Worm (Caenorhabditis elegans): ENCODE data around the gene cwf-19L2.

Gene cwf-19L2

ce11 chrIII:7339138-7339537 is 45.7 kb downstream of the cwf-19L2 start:
- TF ChIP-seq scrt-1 (GFP tag; IDR thresholded peaks at IDR 0.05) (no peak), hmg-4 (GFP tag; optimal IDR thresholded peaks at IDR 0.05) (no peak), pes-1 (GFP tag; IDR thresholded peaks at IDR 0.05) (no peak)

DNA sequence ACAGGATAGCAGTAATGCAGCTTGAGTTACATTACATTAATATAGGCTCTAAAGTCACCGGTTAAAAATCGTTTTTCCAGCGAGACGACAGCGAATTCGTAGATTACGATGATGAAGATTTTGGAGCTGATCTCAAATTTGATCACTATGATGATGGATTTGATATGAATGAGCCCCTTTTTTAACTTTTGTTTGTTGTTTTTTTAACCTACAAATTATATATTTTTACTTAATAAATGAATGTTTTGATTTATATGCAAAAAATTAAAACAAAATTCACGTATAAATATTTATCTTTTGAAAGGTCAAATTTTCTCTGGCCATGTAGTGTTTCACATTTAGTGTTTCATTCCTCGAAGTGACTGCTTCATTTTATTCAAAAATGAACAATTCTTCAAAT is 50.0 kb downstream of the cwf-19L2 start, which contains the start of gene F08F8.6:
TSS of gene F08F8.6 (plus strand) at position 301 of the 400 bp plus-strand sequence.
- TF ChIP-seq ceh-36 (tag; optimal IDR thresholded peaks at IDR 0.05) (no peak), ceh-13 (GFP tag; optimal IDR thresholded peaks at IDR 0.05) (no peak), scrt-1 (GFP tag; IDR thresholded peaks at IDR 0.05) (no peak), hmg-4 (GFP tag; optimal IDR thresholded peaks at IDR 0.05) (no peak), F13C5.2 (tag; optimal IDR thresholded peaks at IDR 0.05) (no peak), ets-7 (tag; optimal IDR thresholded peaks at IDR 0.05) (no peak), tbx-37 (GFP tag; conservative IDR thresholded peaks at IDR 0.05) (no peak), hnd-1 (tag; optimal IDR thresholded peaks at IDR 0.05) (no peak), tra-4 (tag; optimal IDR thresholded peaks at IDR 0.05) (no peak)

DNA sequence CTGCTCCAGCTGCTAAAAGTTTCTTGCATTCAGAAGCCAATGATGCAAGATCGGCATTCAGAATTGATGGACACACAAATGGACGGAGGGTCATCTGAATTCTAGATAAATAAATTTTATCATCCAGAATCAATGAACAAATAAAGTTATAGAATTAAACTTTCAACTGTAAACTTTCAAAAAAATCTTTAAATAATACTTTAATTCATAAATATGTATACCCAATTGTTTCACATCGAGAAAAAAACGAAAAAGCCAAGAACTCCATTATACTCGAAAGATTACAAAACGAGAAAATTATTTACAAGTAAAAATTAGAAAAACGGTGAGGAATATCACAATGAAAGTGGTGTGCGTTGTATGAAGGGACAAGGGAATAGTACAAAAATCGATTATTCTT is 53.6 kb downstream of the cwf-19L2 start, which contains the start of gene F08F8.7:
TSS of gene F08F8.7 (minus strand) at position 101 of the 400 bp plus-strand sequence.
- TF ChIP-seq tra-4 (tag; optimal IDR thresholded peaks at IDR 0.05) (no peak), ets-7 (tag; optimal IDR thresholded peaks at IDR 0.05) (no peak), tbx-37 (GFP tag; conservative IDR thresholded peaks at IDR 0.05) (no peak), B0310.2 (tag; optimal IDR thresholded peaks at IDR 0.05) (no peak), pes-1 (GFP tag; IDR thresholded peaks at IDR 0.05) (no peak), hnd-1 (tag; optimal IDR thresholded peaks at IDR 0.05) (no peak), scrt-1 (GFP tag; IDR thresholded peaks at IDR 0.05) (no peak), tbx-11 (GFP tag; IDR thresholded peaks at IDR 0.05) (no peak), hmbx-1 (tag; optimal IDR thresholded peaks at IDR 0.05) (no peak)

- no peak for TF ChIP-seq F13C5.2 (tag; optimal IDR thresholded peaks at IDR 0.05)
- TF ChIP-seq tbx-37 (GFP tag; conservative IDR thresholded peaks at IDR 0.05): no peak
- no peak for TF ChIP-seq aly-1 (tag; optimal IDR thresholded peaks at IDR 0.05)
- no peak for TF ChIP-seq tbx-11 (GFP tag; IDR thresholded peaks at IDR 0.05)
- TF ChIP-seq hmg-4 (GFP tag; optimal IDR thresholded peaks at IDR 0.05): no peak
- no peak for TF ChIP-seq ets-7 (tag; optimal IDR thresholded peaks at IDR 0.05)
- TF ChIP-seq sea-1 (GFP tag; conservative IDR thresholded peaks at IDR 0.05): no peak
- no peak for TF ChIP-seq flt-1 (GFP tag; IDR thresholded peaks at IDR 0.05)
- TF ChIP-seq B0310.2 (tag; optimal IDR thresholded peaks at IDR 0.05): no peak
- no peak for TF ChIP-seq hnd-1 (tag; optimal IDR thresholded peaks at IDR 0.05)
- TF ChIP-seq ceh-13 (GFP tag; optimal IDR thresholded peaks at IDR 0.05): no peak
- no peak for TF ChIP-seq tra-4 (tag; optimal IDR thresholded peaks at IDR 0.05)
- TF ChIP-seq scrt-1 (GFP tag; IDR thresholded peaks at IDR 0.05): no peak
- TF ChIP-seq ceh-36 (tag; optimal IDR thresholded peaks at IDR 0.05): no peak
- TF ChIP-seq pes-1 (GFP tag; IDR thresholded peaks at IDR 0.05): no peak
- no peak for TF ChIP-seq ama-1 (optimal IDR thresholded peaks at IDR 0.05)
These were observed 55.6 kb downstream of the cwf-19L2 start, which contains the start of gene gos-28 for ce11 chrIII:7349075-7349474. gos-28 (minus strand) TSS chrIII:7349175.

DNA sequence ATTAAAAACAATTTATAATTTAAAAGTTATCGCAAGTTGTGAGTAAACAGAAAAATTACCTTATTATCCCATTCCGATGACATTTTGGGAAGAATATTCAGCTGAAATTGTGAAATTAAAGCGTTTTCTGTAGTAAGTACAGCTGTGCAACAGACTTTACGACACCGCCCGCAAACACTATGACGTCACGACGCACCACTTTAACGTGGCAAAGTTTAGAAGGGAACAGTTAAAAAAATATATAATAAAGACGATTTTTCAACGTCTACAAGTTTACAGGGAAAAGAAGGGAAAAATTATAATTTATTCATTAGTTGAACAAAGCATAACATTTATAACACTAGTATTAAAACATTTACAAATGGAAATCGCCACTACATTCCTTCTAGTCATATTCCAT is 60.4 kb downstream of the cwf-19L2 start, which contains the start of gene F08F8.9:
TSS of gene F08F8.9 (minus strand) at position 101 of the 400 bp plus-strand sequence.
- no peak for TF ChIP-seq ets-7 (tag; optimal IDR thresholded peaks at IDR 0.05)
- no peak for TF ChIP-seq scrt-1 (GFP tag; IDR thresholded peaks at IDR 0.05)
- no peak for TF ChIP-seq hnd-1 (tag; optimal IDR thresholded peaks at IDR 0.05)
- TF ChIP-seq ceh-13 (GFP tag; optimal IDR thresholded peaks at IDR 0.05): no peak
- TF ChIP-seq tbx-11 (GFP tag; IDR thresholded peaks at IDR 0.05): no peak
- TF ChIP-seq tra-4 (tag; optimal IDR thresholded peaks at IDR 0.05): no peak
- no peak for TF ChIP-seq tbx-37 (GFP tag; conservative IDR thresholded peaks at IDR 0.05)
- no peak for TF ChIP-seq flt-1 (GFP tag; IDR thresholded peaks at IDR 0.05)

- TF ChIP-seq pes-1 (GFP tag; IDR thresholded peaks at IDR 0.05) (no peak), hmg-4 (GFP tag; optimal IDR thresholded peaks at IDR 0.05) (no peak), aly-1 (tag; optimal IDR thresholded peaks at IDR 0.05) (no peak), B0310.2 (tag; optimal IDR thresholded peaks at IDR 0.05) (no peak), tbx-37 (GFP tag; conservative IDR thresholded peaks at IDR 0.05) (no peak), ceh-13 (GFP tag; optimal IDR thresholded peaks at IDR 0.05) (no peak), scrt-1 (GFP tag; IDR thresholded peaks at IDR 0.05) (no peak), F13C5.2 (tag; optimal IDR thresholded peaks at IDR 0.05) (no peak), hnd-1 (tag; optimal IDR thresholded peaks at IDR 0.05) (no peak), hmbx-1 (tag; optimal IDR thresholded peaks at IDR 0.05) (no peak), tbx-11 (GFP tag; IDR thresholded peaks at IDR 0.05) (no peak), tra-4 (tag; optimal IDR thresholded peaks at IDR 0.05) (no peak), sea-1 (GFP tag; conservative IDR thresholded peaks at IDR 0.05) (no peak), ama-1 (optimal IDR thresholded peaks at IDR 0.05) (no peak), ets-7 (tag; optimal IDR thresholded peaks at IDR 0.05) (no peak), ceh-36 (tag; optimal IDR thresholded peaks at IDR 0.05) (no peak)
These were observed 63.9 kb downstream of the cwf-19L2 start, which contains the start of gene F08F8.10 for ce11 chrIII:7357356-7357755. F08F8.10 (minus strand) TSS chrIII:7357393.

Measured in whole organism, early embryonic.